Fruit fly (Drosophila melanogaster): ENCODE measurements around the gene CG33502.
"Not testable (repeated sequence)": the region's sequence is repeated elsewhere in the genome, so short reads cannot be mapped to it uniquely, and the experiment has no call there.

dm6 chrX:21611426-21611825 lies at the start of gene CG33502:
- TF ChIP-seq psq (optimal IDR thresholded peaks at IDR 0.05); EcR (GFP tag; optimal IDR thresholded peaks at IDR 0.05); Dll (optimal IDR thresholded peaks at IDR 0.05); CG8478 (optimal IDR thresholded peaks at IDR 0.05): not testable (repeated sequence)
